Fruit fly (Drosophila melanogaster) whole organism, embryonic: Measurements from ENCODE around the gene mRpS33.

Experiments used
- bsh ChIP-seq, 2 experiments: fragments of 200-800 bp; sonication (Bioruptor generic); optimal IDR thresholded peaks; 2 replicates each; lab custom pipeline; 2017 to 2018; ENCODE audit warnings: mild to moderate bottlenecking in 2 of 2, missing biosample characterization in 2 of 2, missing genetic modification characterization in 2 of 2, moderate library complexity in 1 of 2
- chm ChIP-seq: fragments of 200-800 bp; sonication (Bioruptor generic); IDR thresholded peaks from 2 replicates; pipeline ENCODE4 v1.3.6; 2022; ENCODE audit warnings: missing biosample characterization, missing genetic modification characterization
- tgo ChIP-seq: fragments of 200-800 bp; sonication (Bioruptor generic); IDR thresholded peaks from 3 replicates; pipeline ENCODE4 v1.3.6; 2022; ENCODE audit warnings: missing biosample characterization, missing genetic modification characterization

dm6 chr3R:16483877-16484417 is 47.5 kb upstream of the mRpS33 start, which contains the start of gene Der-2:
- no peak for TF ChIP-seq chm (GFP tag; lab: Robert Waterston, UW)
- TF ChIP-seq bsh (GFP tag; optimal IDR thresholded peaks at IDR 0.05; lab: Kevin White, UChicago) = no peak
- no peak for TF ChIP-seq tgo (GFP tag; lab: Robert Waterston, UW)
